Fruit fly (Drosophila melanogaster) whole organism, embryonic: ENCODE data around the gene Rnmt.
A peak's percentile ranks its signal among the peaks of the same experiment; 100 is the strongest.

Experiments
- Bgb ChIP-seq: fragments of 200-800 bp; sonication (Bioruptor generic); IDR thresholded peaks from 2 replicates; pipeline ENCODE4 v1.3.6; 2022; ENCODE audit warnings: missing biosample characterization, missing genetic modification characterization; ENCODE audit not compliant: partially characterized antibody
- CG10209 ChIP-seq: fragments of 200-800 bp; sonication (Bioruptor generic); optimal IDR thresholded peaks from 3 replicates; lab custom pipeline; 2017; ENCODE audit warnings: missing biosample characterization, mild to moderate bottlenecking, missing genetic modification characterization, missing genetic modification reagents
- CG10654 ChIP-seq: fragments of 200-800 bp; sonication (Bioruptor generic); optimal IDR thresholded peaks from 2 replicates; lab custom pipeline; 2016; ENCODE audit warnings: missing biosample characterization, missing genetic modification characterization
- CG12659 ChIP-seq: fragments of 200-800 bp; sonication (Bioruptor generic); optimal IDR thresholded peaks from 3 replicates; lab custom pipeline; 2017; ENCODE audit warnings: mild to moderate bottlenecking, missing biosample characterization, missing genetic modification reagents, missing genetic modification characterization
- CG13424 ChIP-seq: fragments of 200-800 bp; sonication (Bioruptor generic); optimal IDR thresholded peaks from 2 replicates; lab custom pipeline; 2019; ENCODE audit warnings: missing biosample characterization, mild to moderate bottlenecking, missing genetic modification characterization, moderate library complexity
- CG2129 ChIP-seq: fragments of 200-800 bp; sonication (Bioruptor generic); IDR thresholded peaks from 2 replicates; pipeline ENCODE4 v1.3.6; 2022; ENCODE audit warnings: missing biosample characterization, missing genetic modification characterization; ENCODE audit not compliant: partially characterized antibody
- CG2202 ChIP-seq: fragments of 200-800 bp; sonication (Bioruptor generic); optimal IDR thresholded peaks from 2 replicates; lab custom pipeline; 2018; ENCODE audit warnings: missing biosample characterization, mild to moderate bottlenecking, missing genetic modification characterization
- CG31224 ChIP-seq: fragments of 200-800 bp; sonication (Bioruptor generic); IDR thresholded peaks from 2 replicates; pipeline ENCODE4 v1.3.6; 2022; ENCODE audit warnings: missing biosample characterization, missing genetic modification characterization
- CG3847 ChIP-seq: fragments of 200-800 bp; sonication (Bioruptor generic); IDR thresholded peaks from 2 replicates; pipeline ENCODE4 v1.3.6; 2022; ENCODE audit warnings: missing biosample characterization, missing genetic modification characterization
- CG3995 ChIP-seq: fragments of 200-800 bp; sonication (Bioruptor generic); optimal IDR thresholded peaks from 3 replicates; lab custom pipeline; 2016; ENCODE audit warnings: missing biosample characterization, missing genetic modification characterization
- CG4707 ChIP-seq: fragments of 200-800 bp; sonication (Bioruptor generic); optimal IDR thresholded peaks from 2 replicates; lab custom pipeline; 2018; ENCODE audit warnings: missing biosample characterization, mild to moderate bottlenecking, missing genetic modification characterization, moderate library complexity
- CG6254 ChIP-seq: fragments of 200-800 bp; sonication (Bioruptor generic); optimal IDR thresholded peaks from 3 replicates; lab custom pipeline; 2017; ENCODE audit warnings: mild to moderate bottlenecking, missing biosample characterization, missing genetic modification reagents, missing genetic modification characterization
- CG6272 ChIP-seq: fragments of 200-800 bp; sonication (Bioruptor generic); IDR thresholded peaks from 2 replicates; pipeline ENCODE4 v1.3.6; 2022; ENCODE audit warnings: missing biosample characterization, missing genetic modification characterization
- CG6813 ChIP-seq: fragments of 200-800 bp; sonication (Bioruptor generic); optimal IDR thresholded peaks from 2 replicates; lab custom pipeline; 2017; ENCODE audit warnings: missing biosample characterization, missing genetic modification characterization, mild to moderate bottlenecking, moderate library complexity, missing genetic modification reagents
- CG8290 ChIP-seq, 3 experiments: fragments of 200-800 bp; sonication (Bioruptor generic); optimal IDR thresholded peaks; 2 replicates each; lab custom pipeline; 2016 to 2019; ENCODE audit warnings: missing biosample characterization in 3 of 3, missing genetic modification characterization in 3 of 3, mild to moderate bottlenecking in 2 of 3, moderate library complexity in 1 of 3
- CG8478 ChIP-seq: fragments of >200 bp; optimal IDR thresholded peaks from 2 replicates; lab custom pipeline; 2018
- CoRest ChIP-seq: fragments of 200-800 bp; sonication (Bioruptor generic); optimal IDR thresholded peaks from 3 replicates; lab custom pipeline; 2018; ENCODE audit warnings: missing biosample characterization, mild to moderate bottlenecking, missing genetic modification characterization, moderate library complexity
- Elba2 ChIP-seq: fragments of 200-800 bp; sonication (Bioruptor generic); optimal IDR thresholded peaks from 3 replicates; lab custom pipeline; 2016; ENCODE audit warnings: missing biosample characterization, missing genetic modification characterization
- H15 ChIP-seq: fragments of 200-800 bp; sonication (Bioruptor generic); IDR thresholded peaks from 3 replicates; pipeline ENCODE4 v1.3.6; 2022; ENCODE audit warnings: missing biosample characterization, missing genetic modification characterization
- Hmr ChIP-seq: fragments of 200-800 bp; sonication (Bioruptor generic); optimal IDR thresholded peaks from 3 replicates; lab custom pipeline; 2017; ENCODE audit warnings: mild to moderate bottlenecking, missing biosample characterization, missing genetic modification reagents, missing genetic modification characterization
- Hmx ChIP-seq: fragments of 200-800 bp; sonication (Bioruptor generic); optimal IDR thresholded peaks from 2 replicates; lab custom pipeline; 2016; ENCODE audit warnings: missing biosample characterization, missing genetic modification characterization
- Jarid2 ChIP-seq: fragments of 200-800 bp; sonication (Bioruptor generic); optimal IDR thresholded peaks from 3 replicates; lab custom pipeline; 2017; ENCODE audit warnings: mild to moderate bottlenecking, missing biosample characterization, missing genetic modification reagents, missing genetic modification characterization
- Max ChIP-seq: fragments of 200-800 bp; sonication (Bioruptor generic); optimal IDR thresholded peaks from 2 replicates; lab custom pipeline; 2016; ENCODE audit warnings: missing biosample characterization, mild to moderate bottlenecking, missing genetic modification characterization
- NC2β ChIP-seq: fragments of 200-800 bp; sonication (Bioruptor generic); optimal IDR thresholded peaks from 2 replicates; lab custom pipeline; 2016; ENCODE audit warnings: missing biosample characterization, missing genetic modification characterization
- Nf-YA ChIP-seq: fragments of 200-800 bp; sonication (Bioruptor generic); IDR thresholded peaks from 2 replicates; pipeline ENCODE4 v1.3.6; 2022; ENCODE audit warnings: missing biosample characterization, missing genetic modification characterization
- Poxn ChIP-seq: fragments of 200-800 bp; sonication (Bioruptor generic); IDR thresholded peaks from 2 replicates; pipeline ENCODE4 v1.3.6; 2022; ENCODE audit warnings: missing biosample characterization, missing genetic modification characterization
- Rfx ChIP-seq: fragments of 200-800 bp; sonication (Bioruptor generic); IDR thresholded peaks from 2 replicates; pipeline ENCODE4 v1.3.6; 2022; ENCODE audit warnings: missing biosample characterization, missing genetic modification characterization
- Sin3A ChIP-seq: fragments of >200 bp; optimal IDR thresholded peaks from 2 replicates; lab custom pipeline; 2018
- Spps ChIP-seq: fragments of 200-800 bp; sonication (Bioruptor generic); optimal IDR thresholded peaks from 2 replicates; lab custom pipeline; 2018; ENCODE audit warnings: missing biosample characterization, mild to moderate bottlenecking, missing genetic modification characterization
- Sry-β ChIP-seq: fragments of 200-800 bp; sonication (Bioruptor generic); optimal IDR thresholded peaks from 2 replicates; lab custom pipeline; 2018; ENCODE audit warnings: missing biosample characterization, mild to moderate bottlenecking, missing genetic modification characterization, moderate library complexity
- Xrp1 ChIP-seq: fragments of 200-800 bp; sonication (Bioruptor generic); IDR thresholded peaks from 2 replicates; pipeline ENCODE4 v1.3.6; 2022; ENCODE audit warnings: missing biosample characterization, missing genetic modification characterization
- abd-A ChIP-seq: fragments of 200-800 bp; sonication (Bioruptor generic); optimal IDR thresholded peaks from 3 replicates; lab custom pipeline; 2019; ENCODE audit warnings: missing biosample characterization, mild to moderate bottlenecking, missing genetic modification characterization, moderate library complexity
- bab2 ChIP-seq: fragments of 200-800 bp; sonication (Bioruptor generic); optimal IDR thresholded peaks from 2 replicates; lab custom pipeline; 2016; ENCODE audit warnings: missing biosample characterization, missing genetic modification characterization
- bbx ChIP-seq: fragments of 200-800 bp; sonication (Bioruptor generic); IDR thresholded peaks from 2 replicates; pipeline ENCODE4 v1.3.6; 2022; ENCODE audit warnings: missing biosample characterization, missing genetic modification characterization; ENCODE audit not compliant: partially characterized antibody
- bowl ChIP-seq: fragments of 200-800 bp; sonication (Bioruptor generic); IDR thresholded peaks from 2 replicates; pipeline ENCODE4 v1.3.6; 2022; ENCODE audit warnings: missing biosample characterization, missing genetic modification characterization
- ems ChIP-seq: fragments of 200-800 bp; sonication (Bioruptor generic); optimal IDR thresholded peaks from 3 replicates; lab custom pipeline; 2016; ENCODE audit warnings: missing biosample characterization, missing genetic modification characterization
- fru ChIP-seq: fragments of >200 bp; optimal IDR thresholded peaks from 2 replicates; lab custom pipeline; 2017
- gsb-n ChIP-seq: fragments of 200-800 bp; sonication (Bioruptor generic); optimal IDR thresholded peaks from 3 replicates; lab custom pipeline; 2018; ENCODE audit warnings: missing biosample characterization, mild to moderate bottlenecking, missing genetic modification characterization
- insv ChIP-seq, 2 experiments: fragments of 200-800 bp; sonication (Bioruptor generic); optimal IDR thresholded peaks; 3 replicates each; lab custom pipeline; 2016 to 2018; ENCODE audit warnings: missing biosample characterization in 2 of 2, missing genetic modification characterization in 2 of 2
- jing ChIP-seq: fragments of 200-800 bp; sonication (Bioruptor generic); optimal IDR thresholded peaks from 2 replicates; lab custom pipeline; 2018; ENCODE audit warnings: missing biosample characterization, mild to moderate bottlenecking, missing genetic modification characterization
- pros ChIP-seq: fragments of 200-800 bp; sonication (Bioruptor generic); optimal IDR thresholded peaks from 3 replicates; lab custom pipeline; 2019; ENCODE audit warnings: missing biosample characterization, mild to moderate bottlenecking, missing genetic modification characterization, moderate library complexity
- sug ChIP-seq: fragments of 200-800 bp; optimal IDR thresholded peaks from 2 replicates; lab custom pipeline; 2019; ENCODE audit warnings: missing biosample characterization, mild to moderate bottlenecking, missing genetic modification characterization, moderate library complexity
- tgo ChIP-seq: fragments of 200-800 bp; sonication (Bioruptor generic); IDR thresholded peaks from 3 replicates; pipeline ENCODE4 v1.3.6; 2022; ENCODE audit warnings: missing biosample characterization, missing genetic modification characterization
- tio ChIP-seq: fragments of 200-800 bp; sonication (Bioruptor generic); optimal IDR thresholded peaks from 2 replicates; lab custom pipeline; 2017; ENCODE audit warnings: missing biosample characterization, missing genetic modification characterization, inconsistent platforms
- trh ChIP-seq: fragments of 200-800 bp; sonication (Bioruptor generic); optimal IDR thresholded peaks from 2 replicates; lab custom pipeline; 2016; ENCODE audit warnings: missing biosample characterization, missing genetic modification characterization
- tx ChIP-seq: fragments of 200-800 bp; sonication (Bioruptor generic); optimal IDR thresholded peaks from 2 replicates; lab custom pipeline; 2016; ENCODE audit warnings: missing biosample characterization, missing genetic modification characterization
- vnd ChIP-seq: fragments of 200-800 bp; sonication (Bioruptor generic); IDR thresholded peaks from 3 replicates; pipeline ENCODE4 v1.3.6; 2022; ENCODE audit warnings: missing biosample characterization, missing genetic modification characterization; ENCODE audit not compliant: partially characterized antibody
- z ChIP-seq: fragments of 200-800 bp; sonication (Bioruptor generic); IDR thresholded peaks from 3 replicates; pipeline ENCODE4 v1.3.6; 2022; ENCODE audit warnings: missing biosample characterization, missing genetic modification characterization
- zfh2 ChIP-seq: fragments of 200-800 bp; sonication (Bioruptor generic); optimal IDR thresholded peaks from 2 replicates; lab custom pipeline; 2016; ENCODE audit warnings: missing biosample characterization, missing genetic modification characterization

Gene Rnmt

dm6 chr2L:15056359-15057220, 46.9 kb downstream of the Rnmt start (continued):
- TF ChIP-seq tx (GFP tag; lab: Kevin White, UChicago): peak; percentile 3
- no peak for TF ChIP-seq Hmx (GFP tag; lab: Kevin White, UChicago)
- peak; percentile 93 for TF ChIP-seq Elba2 (GFP tag; lab: Kevin White, UChicago)
- peak; percentile 73 for TF ChIP-seq CG12659 (GFP tag; lab: Kevin White, UChicago)
- peak; percentile 73 for TF ChIP-seq CG10654 (GFP tag; lab: Kevin White, UChicago)
- peak; percentile 51; the same call in 1 of the 2 replicates for TF ChIP-seq CG3847
- TF ChIP-seq CG6813 (GFP tag; lab: Kevin White, UChicago): peak; percentile 36
- TF ChIP-seq CG4707 (GFP tag; lab: Kevin White, UChicago): peak; percentile 14
- TF ChIP-seq CG2129 (GFP tag; lab: Robert Waterston, UW): no peak
- peak; percentile 43 for TF ChIP-seq CG2202 (tag; lab: Kevin White, UChicago)
- peak; percentile 80 for TF ChIP-seq CoRest (tag; lab: Kevin White, UChicago)
- TF ChIP-seq CG13424 (tag; lab: Kevin White, UChicago): peak; percentile 72
- no peak for TF ChIP-seq Sin3A
- TF ChIP-seq CG6254 (GFP tag; lab: Kevin White, UChicago): peak; percentile 64
- peak; percentile 68 for TF ChIP-seq Hmr
- TF ChIP-seq Poxn (GFP tag; lab: Robert Waterston, UW): no peak
- TF ChIP-seq CG6272 (GFP tag; lab: Robert Waterston, UW): no peak
- TF ChIP-seq bowl: no peak
- no peak for TF ChIP-seq insv (GFP tag; optimal IDR thresholded peaks at IDR 0.05; lab: Kevin White, UChicago)
- no peak for TF ChIP-seq zfh2 (GFP tag; lab: Kevin White, UChicago)
- TF ChIP-seq ems: peak; percentile 41
- TF ChIP-seq gsb-n: peak; percentile 78
- TF ChIP-seq bbx (GFP tag; lab: Robert Waterston, UW): no peak
- no peak for TF ChIP-seq bab2 (GFP tag; lab: Kevin White, UChicago)
- TF ChIP-seq Sry-β (GFP tag; lab: Kevin White, UChicago): peak; percentile 21
- TF ChIP-seq tgo (GFP tag; lab: Robert Waterston, UW): peak; percentile 78
- TF ChIP-seq CG8290 (GFP tag; optimal IDR thresholded peaks at IDR 0.05; lab: Kevin White, UChicago): peak; percentile 82
- TF ChIP-seq CG8290 (tag; optimal IDR thresholded peaks at IDR 0.05; lab: Kevin White, UChicago): no peak
- no peak for TF ChIP-seq z (GFP tag; lab: Robert Waterston, UW)
- no peak for TF ChIP-seq Nf-YA (GFP tag; lab: Robert Waterston, UW)
- TF ChIP-seq NC2β (GFP tag; lab: Kevin White, UChicago): no peak
- peak; percentile 17 for TF ChIP-seq CG3995 (GFP tag; lab: Kevin White, UChicago)
- peak; percentile 69 for TF ChIP-seq CG10209 (GFP tag; lab: Kevin White, UChicago)
- peak; percentile 83 for TF ChIP-seq tio (GFP tag; lab: Kevin White, UChicago)
- TF ChIP-seq abd-A (tag; lab: Kevin White, UChicago): no peak
- TF ChIP-seq vnd (GFP tag; lab: Robert Waterston, UW): no peak
- no peak for TF ChIP-seq fru (lab: Kevin White, UChicago)
- peak; percentile 40; the same call in 1 of the 2 replicates for TF ChIP-seq CG31224 (GFP tag; lab: Robert Waterston, UW)
- TF ChIP-seq Max (GFP tag; lab: Kevin White, UChicago): peak; percentile 64
- peak; percentile 6 for TF ChIP-seq sug (tag; lab: Kevin White, UChicago)
- TF ChIP-seq Spps (tag; lab: Kevin White, UChicago): peak; percentile 68
- TF ChIP-seq Jarid2 (GFP tag; lab: Kevin White, UChicago): peak; percentile 41
- 0 out of 2 replicates have a peak, but pooled peaks have one; percentile 14 for TF ChIP-seq Bgb (GFP tag; lab: Robert Waterston, UW)
- peak; percentile 5 for TF ChIP-seq jing (GFP tag; lab: Kevin White, UChicago)
- no peak for TF ChIP-seq pros (GFP tag; lab: Kevin White, UChicago)
- peak; percentile 54 for TF ChIP-seq trh
- TF ChIP-seq Rfx (GFP tag; lab: Robert Waterston, UW): peak; percentile 64
- peak; percentile 75 for TF ChIP-seq CG8478 (lab: Kevin White, UChicago)
- peak; percentile 63; the same call in 2 of the 3 replicates for TF ChIP-seq H15 (GFP tag; lab: Robert Waterston, UW)
- peak; percentile 86 for TF ChIP-seq Xrp1 (GFP tag; lab: Robert Waterston, UW)
